Worm (Caenorhabditis elegans): ENCODE measurements around the gene srsx-34.

srsx-34 gene

DNA sequence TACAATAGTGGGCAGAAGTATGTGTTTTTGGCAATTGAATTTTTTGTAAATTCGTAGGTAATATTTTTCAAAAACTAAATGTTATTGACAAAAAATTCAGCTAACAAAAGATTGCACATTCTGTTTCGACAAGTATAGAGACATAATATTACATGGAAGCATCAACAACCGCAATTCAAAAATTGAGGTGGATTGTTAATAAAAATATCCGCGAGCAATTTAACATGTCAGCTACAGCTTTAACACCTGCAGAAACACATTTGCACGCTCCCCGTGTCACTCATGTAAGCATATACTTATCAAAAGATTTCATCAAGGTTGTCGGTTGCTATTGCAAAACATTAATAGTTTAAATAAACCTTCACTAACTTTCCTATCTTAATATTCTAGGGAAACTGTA lies at the start of gene srsx-34:
srsx-34 (plus strand) TSS at position 301 of the 400 bp plus-strand sequence.
- TF ChIP-seq ztf-11 (tag; optimal IDR thresholded peaks at IDR 0.05), result no peak
- no peak for TF ChIP-seq snpc-4 (tag; optimal IDR thresholded peaks at IDR 0.05)
- TF ChIP-seq nhr-12 (tag; optimal IDR thresholded peaks at IDR 0.05), result no peak
- TF ChIP-seq zag-1 (tag; optimal IDR thresholded peaks at IDR 0.05), result no peak
- TF ChIP-seq fos-1 (tag; optimal IDR thresholded peaks at IDR 0.05), result no peak
- no peak for TF ChIP-seq dmd-4 (tag; optimal IDR thresholded peaks at IDR 0.05)
- no peak for TF ChIP-seq aly-2 (tag; optimal IDR thresholded peaks at IDR 0.05)
- no peak for TF ChIP-seq ceh-16 (tag; optimal IDR thresholded peaks at IDR 0.05)
- TF ChIP-seq lsy-2 (tag; optimal IDR thresholded peaks at IDR 0.05), result no peak
- no peak for TF ChIP-seq egl-27 (tag; optimal IDR thresholded peaks at IDR 0.05)
- no peak for TF ChIP-seq unc-55 (GFP tag; optimal IDR thresholded peaks at IDR 0.05)
- no peak for TF ChIP-seq nhr-237 (tag; optimal IDR thresholded peaks at IDR 0.05)
- no peak for TF ChIP-seq nhr-25 (tag; optimal IDR thresholded peaks at IDR 0.05)
- no peak for TF ChIP-seq Y55F3AM.14 (GFP tag; optimal IDR thresholded peaks at IDR 0.05)

DNA sequence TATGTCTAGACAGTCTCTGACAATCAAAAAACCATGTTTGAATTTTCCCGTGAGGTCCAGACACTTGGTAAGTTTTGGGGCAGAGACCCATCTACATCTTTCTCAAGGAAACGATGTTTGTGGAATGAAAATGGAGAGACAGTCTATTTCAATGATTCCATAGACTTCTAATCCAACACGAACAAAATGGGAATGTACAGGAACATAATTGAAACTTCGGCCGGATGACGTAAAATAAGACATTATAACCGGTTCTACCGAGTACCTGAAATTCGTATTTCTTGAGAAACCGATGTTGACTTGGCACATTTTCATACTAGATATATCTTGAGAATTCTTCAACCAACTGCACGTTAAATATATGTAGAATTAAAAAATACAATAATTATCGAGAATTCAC lies 47.7 kb upstream of the srsx-34 start, which contains the start of gene str-87:
str-87 (minus strand) TSS at position 101 of the 400 bp plus-strand sequence.
- TF ChIP-seq nhr-25 (tag; optimal IDR thresholded peaks at IDR 0.05) (no peak), ztf-1 (GFP tag; conservative IDR thresholded peaks at IDR 0.05) (no peak), elt-1 (tag; optimal IDR thresholded peaks at IDR 0.05) (no peak), ceh-82 (tag; optimal IDR thresholded peaks at IDR 0.05) (no peak), crh-2 (tag; optimal IDR thresholded peaks at IDR 0.05) (no peak), fos-1 (tag; optimal IDR thresholded peaks at IDR 0.05) (no peak), nhr-12 (tag; optimal IDR thresholded peaks at IDR 0.05) (no peak), nhr-77 (tag; optimal IDR thresholded peaks at IDR 0.05) (no peak), snpc-4 (tag; optimal IDR thresholded peaks at IDR 0.05) (no peak), mdl-1 (tag; optimal IDR thresholded peaks at IDR 0.05) (no peak), nhr-6 (tag; optimal IDR thresholded peaks at IDR 0.05) (no peak), lsy-2 (tag; optimal IDR thresholded peaks at IDR 0.05) (no peak), peb-1 (tag; optimal IDR thresholded peaks at IDR 0.05) (no peak), zag-1 (tag; optimal IDR thresholded peaks at IDR 0.05) (no peak), nhr-21 (tag; optimal IDR thresholded peaks at IDR 0.05) (no peak), nhr-11 (tag; optimal IDR thresholded peaks at IDR 0.05) (no peak)

- TF ChIP-seq nhr-129 (tag; optimal IDR thresholded peaks at IDR 0.05) (no peak), nhr-11 (tag; optimal IDR thresholded peaks at IDR 0.05) (no peak), zag-1 (tag; optimal IDR thresholded peaks at IDR 0.05) (no peak), sma-3 (GFP tag; optimal IDR thresholded peaks at IDR 0.05) (peak; percentile 11), nhr-25 (tag; optimal IDR thresholded peaks at IDR 0.05) (peak; percentile 77)
Observed at ce11 chrV:8990194-8990649, 45.6 kb upstream of the srsx-34 start, which contains the start of gene F59E11.7. TSS of gene F59E11.7 (plus strand) at chrV:8990244.

DNA sequence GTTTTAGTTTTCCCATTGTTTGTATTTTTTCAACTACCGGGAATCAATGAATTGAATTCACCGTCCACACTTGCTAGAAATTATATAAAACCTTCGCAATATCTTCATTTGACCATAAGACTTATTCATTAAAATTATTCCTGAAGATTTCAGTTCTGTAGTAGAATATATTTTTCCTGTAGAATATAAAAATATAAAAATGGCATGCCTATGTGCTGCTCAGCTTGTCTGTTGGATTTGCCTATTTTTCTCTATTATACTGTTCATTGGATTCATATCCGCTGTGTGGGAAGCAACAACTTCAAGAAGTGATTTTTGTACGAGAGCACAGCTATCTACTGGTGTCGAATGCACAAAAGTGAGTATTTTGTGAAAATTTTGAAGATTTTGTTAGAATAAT lies 44.1 kb upstream of the srsx-34 start, which contains the start of gene F59E11.6:
F59E11.6 (plus strand) TSS at position 111 of the 400 bp plus-strand sequence.
- TF ChIP-seq crh-2 (tag; optimal IDR thresholded peaks at IDR 0.05) (no peak), ceh-16 (tag; optimal IDR thresholded peaks at IDR 0.05) (no peak), nhr-23 (tag; optimal IDR thresholded peaks at IDR 0.05) (no peak), skn-1 (tag; optimal IDR thresholded peaks at IDR 0.05) (no peak), ama-1 (optimal IDR thresholded peaks at IDR 0.05) (no peak), fos-1 (tag; optimal IDR thresholded peaks at IDR 0.05) (no peak), gmeb-1 (tag; optimal IDR thresholded peaks at IDR 0.05) (no peak), ztf-4 (tag; optimal IDR thresholded peaks at IDR 0.05) (no peak), aly-2 (tag; optimal IDR thresholded peaks at IDR 0.05) (no peak), unc-55 (GFP tag; optimal IDR thresholded peaks at IDR 0.05) (no peak), lin-11 (tag; optimal IDR thresholded peaks at IDR 0.05) (no peak), lsy-2 (tag; optimal IDR thresholded peaks at IDR 0.05) (no peak), mdl-1 (tag; optimal IDR thresholded peaks at IDR 0.05) (no peak), unc-39 (tag; optimal IDR thresholded peaks at IDR 0.05) (no peak), egl-27 (tag; optimal IDR thresholded peaks at IDR 0.05) (no peak), ceh-82 (tag; optimal IDR thresholded peaks at IDR 0.05) (no peak)

ce11 chrV:8994272-8994671 lies 41.5 kb upstream of the srsx-34 start:
- peak; percentile 33 for TF ChIP-seq sma-3 (GFP tag; optimal IDR thresholded peaks at IDR 0.05)
- peak; percentile 45 for TF ChIP-seq nhr-21 (tag; optimal IDR thresholded peaks at IDR 0.05)
- TF ChIP-seq lin-39 (tag; optimal IDR thresholded peaks at IDR 0.05), result no peak
- TF ChIP-seq alr-1 (tag; optimal IDR thresholded peaks at IDR 0.05), result no peak
- TF ChIP-seq blmp-1 (tag; optimal IDR thresholded peaks at IDR 0.05; ENCODE audit: insufficient read depth), result peak; percentile 91
- no peak for TF ChIP-seq nhr-11 (tag; optimal IDR thresholded peaks at IDR 0.05)
- TF ChIP-seq unc-55 (GFP tag; optimal IDR thresholded peaks at IDR 0.05), result no peak
- TF ChIP-seq nhr-129 (tag; optimal IDR thresholded peaks at IDR 0.05), result no peak
- TF ChIP-seq nhr-25 (tag; optimal IDR thresholded peaks at IDR 0.05), result peak; percentile 33
- no peak for TF ChIP-seq mab-5 (tag; optimal IDR thresholded peaks at IDR 0.05)
- no peak for TF ChIP-seq lin-13 (GFP tag; optimal IDR thresholded peaks at IDR 0.05)
- no peak for TF ChIP-seq aly-2 (tag; optimal IDR thresholded peaks at IDR 0.05)
- peak; percentile 10 for TF ChIP-seq sem-4 (tag; optimal IDR thresholded peaks at IDR 0.05)
- TF ChIP-seq sma-9 (GFP tag; optimal IDR thresholded peaks at IDR 0.05), result peak; percentile 42
- no peak for TF ChIP-seq sma-9 (tag; optimal IDR thresholded peaks at IDR 0.05)
- peak; percentile 15 for TF ChIP-seq crh-2 (tag; optimal IDR thresholded peaks at IDR 0.05)
